Fruit fly (Drosophila melanogaster) ovary, adult (tissue): ENCODE results near the gene CG15343.

Experiments used
- CG17801 ChIP-seq: fragments of 200-800 bp; optimal IDR thresholded peaks from 2 replicates; lab custom pipeline; 2019; ENCODE audit warnings: missing biosample characterization, mild to moderate bottlenecking, missing genetic modification characterization, moderate library complexity; ENCODE audit not compliant: partially characterized antibody

CG15343 gene

dm6 chrX:8243966-8244895 lies 29.4 kb downstream of the CG15343 start, which contains the start of gene sni:
Gene sni, minus strand, starts transcription at chrX:8244016.
- TF ChIP-seq CG17801 (GFP tag; lab: Kevin White, UChicago), result peak; percentile 17

dm6 chrX:8243251-8243650 lies 30.4 kb downstream of the CG15343 start:
- TF ChIP-seq CG17801 (GFP tag; lab: Kevin White, UChicago), result no peak

dm6 chrX:8242298-8242697 lies 31.3 kb downstream of the CG15343 start, which contains the start of gene Trxr1:
Gene Trxr1, plus strand, starts transcription at chrX:8242528.
- TF ChIP-seq CG17801 (GFP tag; lab: Kevin White, UChicago), result peak; percentile 68

dm6 chrX:8240431-8240830 lies 33.2 kb downstream of the CG15343 start, which contains the start of gene CG2147:
Gene CG2147, plus strand, starts transcription at chrX:8240684.
- peak; percentile 62 for TF ChIP-seq CG17801 (GFP tag; lab: Kevin White, UChicago)

- peak; percentile 52 for TF ChIP-seq CG17801 (GFP tag; lab: Kevin White, UChicago)
These were observed 39.6 kb downstream of the CG15343 start for dm6 chrX:8233915-8234565.

- TF ChIP-seq CG17801 (GFP tag; lab: Kevin White, UChicago), result no peak
These were observed 40.4 kb downstream of the CG15343 start for dm6 chrX:8233167-8233566.

dm6 chrX:8231241-8232028 lies 42.2 kb downstream of the CG15343 start:
- peak; percentile 99 for TF ChIP-seq CG17801 (GFP tag; lab: Kevin White, UChicago)

- peak; percentile 53 for TF ChIP-seq CG17801 (GFP tag; lab: Kevin White, UChicago)
These were observed 43.5 kb downstream of the CG15343 start for dm6 chrX:8229918-8230699.

- TF ChIP-seq CG17801 (GFP tag; lab: Kevin White, UChicago), result no peak
These were observed 45.7 kb downstream of the CG15343 start for dm6 chrX:8227942-8228341.
